Fruit fly (Drosophila melanogaster): ENCODE measurements around the gene Diap1.

Diap1 gene

dm6 chr3L:16027163-16027633, 23.6 kb downstream of the Diap1 start (continued):
- TF ChIP-seq vri (GFP tag; optimal IDR thresholded peaks at IDR 0.05) (no peak), Lpt (GFP tag; optimal IDR thresholded peaks at IDR 0.05) (peak; percentile 66), CG9139 (GFP tag; optimal IDR thresholded peaks at IDR 0.05) (peak; percentile 64), topi (GFP tag; optimal IDR thresholded peaks at IDR 0.05) (peak; percentile 49), CG6163 (GFP tag; IDR thresholded peaks at IDR 0.05) (peak; percentile 88), Sox15 (GFP tag; optimal IDR thresholded peaks at IDR 0.05) (peak; percentile 41), Hr4 (GFP tag; optimal IDR thresholded peaks at IDR 0.05) (peak; percentile 65), Ets96B (tag; optimal IDR thresholded peaks at IDR 0.05) (peak; percentile 53), CG6854 (GFP tag; optimal IDR thresholded peaks at IDR 0.05) (no peak), CG6792 (GFP tag; optimal IDR thresholded peaks at IDR 0.05) (peak; percentile 65), svp (GFP tag) (peak; percentile 82), Eip78C (GFP tag) (peak; percentile 89), CG6276 (GFP tag; optimal IDR thresholded peaks at IDR 0.05) (peak; percentile 66), salr (GFP tag; optimal IDR thresholded peaks at IDR 0.05) (peak; percentile 37 to 53), dac (GFP tag; optimal IDR thresholded peaks at IDR 0.05) (peak; percentile 62), Blimp-1 (GFP tag; optimal IDR thresholded peaks at IDR 0.05) (no peak), CG7368 (GFP tag; optimal IDR thresholded peaks at IDR 0.05) (peak; percentile 53), CG11294 (GFP tag; IDR thresholded peaks at IDR 0.05) (peak; percentile 80), CG16779 (tag; optimal IDR thresholded peaks at IDR 0.05) (peak; percentile 39), dsx (GFP tag; optimal IDR thresholded peaks at IDR 0.05; ENCODE audit: poor library complexity, severe bottlenecking) (peak; percentile 8), CG6808 (GFP tag; optimal IDR thresholded peaks at IDR 0.05) (peak; percentile 71)

dm6 chr3L:16026065-16026789, 24.6 kb downstream of the Diap1 start:
- peak; percentile 49 for TF ChIP-seq CG8632 (GFP tag; optimal IDR thresholded peaks at IDR 0.05)
- no peak for TF ChIP-seq cyc (GFP tag; optimal IDR thresholded peaks at IDR 0.05)
- peak; percentile 46 for TF ChIP-seq CG3919 (GFP tag; optimal IDR thresholded peaks at IDR 0.05)
- TF ChIP-seq Hr38 (GFP tag; optimal IDR thresholded peaks at IDR 0.05): no peak
- peak in 1 of 2 experiments; percentile 33 for TF ChIP-seq salr (GFP tag; optimal IDR thresholded peaks at IDR 0.05)
- TF ChIP-seq CG9139 (GFP tag; optimal IDR thresholded peaks at IDR 0.05): peak; percentile 51
- no peak for TF ChIP-seq Ets96B (tag; optimal IDR thresholded peaks at IDR 0.05)
- TF ChIP-seq CG31627 (GFP tag; optimal IDR thresholded peaks at IDR 0.05): no peak
- peak; percentile 79 for TF ChIP-seq Eip78C (GFP tag)
- TF ChIP-seq achi (GFP tag; optimal IDR thresholded peaks at IDR 0.05): no peak
- TF ChIP-seq net (GFP tag; optimal IDR thresholded peaks at IDR 0.05): peak; percentile 42
- TF ChIP-seq Hr4 (GFP tag; optimal IDR thresholded peaks at IDR 0.05): no peak
- peak; percentile 29 for TF ChIP-seq svp (GFP tag)
- no peak for TF ChIP-seq Eip93F (GFP tag; optimal IDR thresholded peaks at IDR 0.05)
- TF ChIP-seq CG11294 (GFP tag; IDR thresholded peaks at IDR 0.05): no peak
- TF ChIP-seq OdsH (GFP tag; optimal IDR thresholded peaks at IDR 0.05): peak; percentile 6
- TF ChIP-seq Eip75B (GFP tag; optimal IDR thresholded peaks at IDR 0.05): peak; percentile 12
- TF ChIP-seq CG6854 (GFP tag; optimal IDR thresholded peaks at IDR 0.05): peak; percentile 97
- no peak for TF ChIP-seq CG8119 (GFP tag; IDR thresholded peaks at IDR 0.05)
- no peak for TF ChIP-seq topi (GFP tag; optimal IDR thresholded peaks at IDR 0.05)
- peak; percentile 99 for TF ChIP-seq fkh (GFP tag; optimal IDR thresholded peaks at IDR 0.05)
- no peak for TF ChIP-seq CG3032 (tag; optimal IDR thresholded peaks at IDR 0.05)
- TF ChIP-seq CG8319 (GFP tag; optimal IDR thresholded peaks at IDR 0.05): no peak
- TF ChIP-seq CG6276 (GFP tag; optimal IDR thresholded peaks at IDR 0.05): no peak
- 0 out of 3 replicates have a peak, but pooled peaks have one; percentile 30 for TF ChIP-seq eg (GFP tag; IDR thresholded peaks at IDR 0.05)
- peak; percentile 13 for TF ChIP-seq vri (GFP tag; optimal IDR thresholded peaks at IDR 0.05)
- no peak for TF ChIP-seq dsx (GFP tag; optimal IDR thresholded peaks at IDR 0.05; ENCODE audit: poor library complexity, severe bottlenecking)
- TF ChIP-seq lz (GFP tag; optimal IDR thresholded peaks at IDR 0.05): no peak
- TF ChIP-seq CG11762 (GFP tag; optimal IDR thresholded peaks at IDR 0.05; ENCODE audit: insufficient read depth): peak; percentile 28
- TF ChIP-seq Smox (GFP tag; optimal IDR thresholded peaks at IDR 0.05): no peak
- TF ChIP-seq Gug (GFP tag; IDR thresholded peaks at IDR 0.05): no peak
- TF ChIP-seq CG11902 (GFP tag; optimal IDR thresholded peaks at IDR 0.05): no peak
- TF ChIP-seq CG1621 (tag; optimal IDR thresholded peaks at IDR 0.05): peak; percentile 32
- TF ChIP-seq pdm3 (GFP tag; optimal IDR thresholded peaks at IDR 0.05): peak; percentile 27
- peak; percentile 15 for TF ChIP-seq Met (GFP tag; optimal IDR thresholded peaks at IDR 0.05)
- peak; percentile 31 for TF ChIP-seq acj6 (GFP tag; optimal IDR thresholded peaks at IDR 0.05)
- TF ChIP-seq esn (GFP tag; optimal IDR thresholded peaks at IDR 0.05): peak; percentile 45
- TF ChIP-seq Lpt (GFP tag; optimal IDR thresholded peaks at IDR 0.05): no peak
- TF ChIP-seq CG4318 (GFP tag; optimal IDR thresholded peaks at IDR 0.05): no peak
